Worm (Caenorhabditis elegans): Measurements from ENCODE around the gene mbk-1.
A peak's percentile ranks its signal among the peaks of the same experiment; 100 is the strongest.

Gene mbk-1

ce11 chrX:14790320-14791048 is 33.9 kb downstream of the mbk-1 start, which contains the start of gene tatn-1 (continued):
- TF ChIP-seq lin-15B (tag; optimal IDR thresholded peaks at IDR 0.05): no peak
- peak; percentile 30 for TF ChIP-seq rnt-1 (tag; optimal IDR thresholded peaks at IDR 0.05)
- peak; percentile 50 for TF ChIP-seq jun-1 (tag; optimal IDR thresholded peaks at IDR 0.05)
- no peak for TF ChIP-seq C04F5.9 (tag; optimal IDR thresholded peaks at IDR 0.05)
- peak; percentile 52 for TF ChIP-seq efl-3 (GFP tag; optimal IDR thresholded peaks at IDR 0.05)
- peak; percentile 37 to 80 for TF ChIP-seq lin-35 (GFP tag; optimal IDR thresholded peaks at IDR 0.05)
- no peak for TF ChIP-seq zag-1 (tag; optimal IDR thresholded peaks at IDR 0.05)
- peak; percentile 74 for TF ChIP-seq ztf-4 (tag; optimal IDR thresholded peaks at IDR 0.05)
- TF ChIP-seq unc-30 (tag; optimal IDR thresholded peaks at IDR 0.05): no peak
- TF ChIP-seq unc-98 (GFP tag; IDR thresholded peaks at IDR 0.05): no peak
- TF ChIP-seq grh-1 (GFP tag; IDR thresholded peaks at IDR 0.05): peak; percentile 83
- no peak for TF ChIP-seq sptf-1 (tag; optimal IDR thresholded peaks at IDR 0.05)
- TF ChIP-seq nhr-84 (tag; optimal IDR thresholded peaks at IDR 0.05): no peak
- no peak for TF ChIP-seq egl-13 (tag; optimal IDR thresholded peaks at IDR 0.05)
- peak; percentile 46 for TF ChIP-seq unc-130 (tag; optimal IDR thresholded peaks at IDR 0.05)
- peak; percentile 88 for TF ChIP-seq tbx-2 (tag; optimal IDR thresholded peaks at IDR 0.05)
- no peak for TF ChIP-seq nhr-12 (tag; optimal IDR thresholded peaks at IDR 0.05)
- TF ChIP-seq isw-1 (GFP tag; IDR thresholded peaks at IDR 0.05): no peak
- TF ChIP-seq dpl-1 (GFP tag; optimal IDR thresholded peaks at IDR 0.05): peak in 2 of 3 experiments; percentile 1 to 38
- no peak for TF ChIP-seq zip-4 (GFP tag; optimal IDR thresholded peaks at IDR 0.05)
- TF ChIP-seq hlh-17 (GFP tag; optimal IDR thresholded peaks at IDR 0.05; ENCODE audit: borderline replicate concordance): no peak
- no peak for TF ChIP-seq F16B12.6 (tag; optimal IDR thresholded peaks at IDR 0.05)
- peak in 1 of 3 experiments; percentile 0 for TF ChIP-seq ceh-82 (tag; optimal IDR thresholded peaks at IDR 0.05)
- TF ChIP-seq tlp-1 (tag; optimal IDR thresholded peaks at IDR 0.05): no peak
- peak; percentile 100 for TF ChIP-seq nhr-85 (tag)
- TF ChIP-seq C16A3.4 (tag; optimal IDR thresholded peaks at IDR 0.05): peak; percentile 48
- no peak for TF ChIP-seq sox-4 (tag; optimal IDR thresholded peaks at IDR 0.05)
- no peak for TF ChIP-seq nhr-28 (tag; optimal IDR thresholded peaks at IDR 0.05)
- TF ChIP-seq nhr-71 (tag; optimal IDR thresholded peaks at IDR 0.05): peak; percentile 95
- TF ChIP-seq egl-27 (tag; optimal IDR thresholded peaks at IDR 0.05): peak; percentile 29 to 66
- TF ChIP-seq lir-3 (tag; optimal IDR thresholded peaks at IDR 0.05; ENCODE audit: poor library complexity): no peak
- no peak for TF ChIP-seq hlh-4 (tag; optimal IDR thresholded peaks at IDR 0.05)
- peak; percentile 41 for TF ChIP-seq swsn-7 (tag; optimal IDR thresholded peaks at IDR 0.05)
- TF ChIP-seq mdl-1 (tag; optimal IDR thresholded peaks at IDR 0.05): peak; percentile 84 to 99
- TF ChIP-seq ets-5 (GFP tag; IDR thresholded peaks at IDR 0.05): no peak
- no peak for TF ChIP-seq C34B4.2 (tag; optimal IDR thresholded peaks at IDR 0.05)
- no peak for TF ChIP-seq unc-62 (GFP tag; optimal IDR thresholded peaks at IDR 0.05)
- TF ChIP-seq fkh-4 (tag; optimal IDR thresholded peaks at IDR 0.05; ENCODE audit: borderline replicate concordance): no peak
- no peak for TF ChIP-seq pax-3 (tag; optimal IDR thresholded peaks at IDR 0.05)
- no peak for TF ChIP-seq fos-1 (tag; optimal IDR thresholded peaks at IDR 0.05)
- peak; percentile 99 for TF ChIP-seq nhr-20 (tag; optimal IDR thresholded peaks at IDR 0.05)
- TF ChIP-seq ceh-8 (GFP tag; optimal IDR thresholded peaks at IDR 0.05): no peak
- TF ChIP-seq irx-1 (tag; optimal IDR thresholded peaks at IDR 0.05): peak; percentile 81
- TF ChIP-seq nhr-11 (tag; optimal IDR thresholded peaks at IDR 0.05): no peak
- peak; percentile 55 for TF ChIP-seq skn-1 (tag; optimal IDR thresholded peaks at IDR 0.05)
- no peak for TF ChIP-seq fkh-10 (GFP tag; optimal IDR thresholded peaks at IDR 0.05)
- no peak for TF ChIP-seq ceh-63 (GFP tag; optimal IDR thresholded peaks at IDR 0.05)
- no peak for TF ChIP-seq sup-37 (GFP tag; optimal IDR thresholded peaks at IDR 0.05)
- TF ChIP-seq nhr-90 (tag; optimal IDR thresholded peaks at IDR 0.05; ENCODE audit: poor library complexity): peak; percentile 95
- TF ChIP-seq lin-13 (GFP tag; optimal IDR thresholded peaks at IDR 0.05): no peak
- TF ChIP-seq nhr-77 (tag; optimal IDR thresholded peaks at IDR 0.05): peak; percentile 2
- TF ChIP-seq mab-9 (GFP tag; IDR thresholded peaks at IDR 0.05): no peak
